Worm (Caenorhabditis elegans): ENCODE results near the gene fbxa-179.

ce11 chrX:14424673-14425072, 12.0 kb upstream of the fbxa-179 start, which contains the start of gene F23D12.11:
- no peak for TF ChIP-seq nhr-2 (tag; optimal IDR thresholded peaks at IDR 0.05)
- no peak for TF ChIP-seq pha-4 (tag; optimal IDR thresholded peaks at IDR 0.05)
- TF ChIP-seq snpc-4 (tag; optimal IDR thresholded peaks at IDR 0.05) = no peak
- TF ChIP-seq elt-3 (tag; optimal IDR thresholded peaks at IDR 0.05) = no peak
- no peak for TF ChIP-seq unc-62 (GFP tag; optimal IDR thresholded peaks at IDR 0.05)
- TF ChIP-seq nhr-12 (tag; optimal IDR thresholded peaks at IDR 0.05) = no peak
- TF ChIP-seq tbx-8 (GFP tag; optimal IDR thresholded peaks at IDR 0.05) = no peak
- TF ChIP-seq lsy-2 (tag; optimal IDR thresholded peaks at IDR 0.05) = no peak
- no peak for TF ChIP-seq M03D4.4 (tag; optimal IDR thresholded peaks at IDR 0.05)
- TF ChIP-seq hlh-1 (tag; optimal IDR thresholded peaks at IDR 0.05) = no peak
- TF ChIP-seq sptf-1 (tag; optimal IDR thresholded peaks at IDR 0.05) = no peak
- no peak for TF ChIP-seq mls-2 (tag; optimal IDR thresholded peaks at IDR 0.05)
- TF ChIP-seq unc-39 (tag; optimal IDR thresholded peaks at IDR 0.05) = no peak
